Fruit fly (Drosophila melanogaster): Measurements from ENCODE around the gene CG2218.
A peak's percentile ranks its signal among the peaks of the same experiment; 100 is the strongest.

Gene CG2218

DNA sequence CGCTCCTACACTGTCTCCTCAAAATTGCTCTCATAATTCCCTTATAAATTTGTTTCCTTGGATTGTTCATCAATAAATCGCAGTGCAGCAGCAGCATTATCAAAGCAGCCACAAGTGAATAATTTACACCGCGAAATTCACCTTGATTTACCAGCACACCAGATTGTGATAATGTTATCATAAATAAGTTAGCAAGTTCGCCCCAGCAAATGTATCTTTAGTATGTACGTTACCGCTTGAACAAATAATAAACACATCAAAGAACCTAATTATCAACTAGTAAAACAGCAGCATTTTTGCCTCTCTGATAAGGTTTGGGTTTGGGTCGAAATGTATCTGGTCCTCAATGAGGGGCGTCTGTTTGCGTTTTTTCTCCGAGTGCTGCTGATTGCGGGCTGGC is 37.8 kb downstream of the CG2218 start:
- TF ChIP-seq CG1620 (GFP tag; optimal IDR thresholded peaks at IDR 0.05) (no peak), kay (GFP tag; ENCODE audit: borderline replicate concordance) (peak; percentile 15)

DNA sequence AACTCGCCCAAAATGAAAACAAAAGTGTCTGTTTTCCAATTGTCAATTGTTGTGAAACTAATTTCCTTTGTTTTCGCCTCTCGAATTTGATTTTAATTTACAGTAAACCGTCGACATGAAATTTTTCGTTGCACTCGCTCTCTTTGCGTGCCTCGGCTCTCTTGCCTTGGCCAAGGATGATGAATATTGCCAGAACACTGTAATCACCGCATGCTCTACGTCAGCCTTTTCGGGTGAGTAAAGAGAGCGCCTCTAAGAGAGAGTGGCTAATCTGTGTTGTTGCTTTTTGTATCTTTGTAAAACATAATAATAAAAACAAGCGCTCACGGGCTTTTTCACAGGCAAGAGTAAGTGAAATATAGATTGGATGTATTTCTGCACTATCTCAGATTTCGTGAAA is 39.0 kb downstream of the CG2218 start:
- TF ChIP-seq kay (GFP tag; ENCODE audit: borderline replicate concordance) (peak; percentile 39), Hr96 (GFP tag; optimal IDR thresholded peaks at IDR 0.05) (no peak), tj (GFP tag; optimal IDR thresholded peaks at IDR 0.05) (peak; percentile 23)

DNA sequence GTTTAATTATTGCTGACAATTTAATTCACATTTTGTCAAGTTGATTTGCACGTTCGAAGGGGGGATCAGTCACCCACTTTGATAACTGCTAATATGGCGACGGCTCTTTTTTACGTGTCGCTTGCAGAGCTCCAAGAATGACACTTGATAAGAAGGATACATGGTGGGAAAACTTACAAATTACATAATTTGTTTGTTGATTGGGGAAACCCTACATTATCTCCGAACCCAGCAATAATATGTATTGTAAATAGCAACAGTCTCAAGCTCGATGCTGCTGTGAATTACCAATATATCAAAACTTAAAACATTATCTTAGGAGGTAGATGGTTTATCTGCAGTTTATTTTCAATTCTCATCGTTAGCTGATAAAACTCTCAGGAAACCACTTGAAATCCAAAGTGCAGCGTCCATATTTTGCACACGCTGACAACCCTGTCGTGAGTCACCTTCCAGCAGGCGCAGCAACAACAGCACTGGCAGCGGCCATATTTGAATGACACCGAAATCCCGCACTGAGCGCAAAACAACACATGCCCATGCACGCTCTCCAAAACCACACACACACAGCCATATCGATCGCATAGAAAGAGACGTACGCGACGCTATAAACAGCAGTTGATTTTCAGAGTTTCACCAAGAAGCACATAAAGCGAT is 39.7 kb downstream of the CG2218 start:
- TF ChIP-seq CG12768 (GFP tag; optimal IDR thresholded peaks at IDR 0.05) (peak; percentile 94), CG7045 (GFP tag; optimal IDR thresholded peaks at IDR 0.05) (peak; percentile 97), Hr96 (GFP tag; optimal IDR thresholded peaks at IDR 0.05) (peak; percentile 94), Clk (GFP tag; optimal IDR thresholded peaks at IDR 0.05) (peak; percentile 95), cic (GFP tag; optimal IDR thresholded peaks at IDR 0.05) (peak; percentile 10), ovo (GFP tag; optimal IDR thresholded peaks at IDR 0.05) (peak; percentile 58), cnc (optimal IDR thresholded peaks at IDR 0.05) (peak in 1 of 2 experiments; percentile 11), CG14711 (tag; optimal IDR thresholded peaks at IDR 0.05) (peak; percentile 90), CG7101 (tag; optimal IDR thresholded peaks at IDR 0.05) (peak; percentile 90), tj (GFP tag; optimal IDR thresholded peaks at IDR 0.05) (peak; percentile 85), toe (GFP tag; optimal IDR thresholded peaks at IDR 0.05) (peak; percentile 96), Crg-1 (GFP tag; optimal IDR thresholded peaks at IDR 0.05) (peak; percentile 68), CG5204 (GFP tag; optimal IDR thresholded peaks at IDR 0.05) (peak; percentile 97), CG11617 (GFP tag; optimal IDR thresholded peaks at IDR 0.05) (peak; percentile 98), CG1620 (GFP tag; optimal IDR thresholded peaks at IDR 0.05) (peak; percentile 72), Mnt (GFP tag; optimal IDR thresholded peaks at IDR 0.05) (peak; percentile 65), pad (GFP tag; optimal IDR thresholded peaks at IDR 0.05) (peak; percentile 85), kay (GFP tag; ENCODE audit: borderline replicate concordance) (peak; percentile 99), CG33017 (tag; optimal IDR thresholded peaks at IDR 0.05) (peak; percentile 88), bab1 (GFP tag; optimal IDR thresholded peaks at IDR 0.05) (peak; percentile 84)

DNA sequence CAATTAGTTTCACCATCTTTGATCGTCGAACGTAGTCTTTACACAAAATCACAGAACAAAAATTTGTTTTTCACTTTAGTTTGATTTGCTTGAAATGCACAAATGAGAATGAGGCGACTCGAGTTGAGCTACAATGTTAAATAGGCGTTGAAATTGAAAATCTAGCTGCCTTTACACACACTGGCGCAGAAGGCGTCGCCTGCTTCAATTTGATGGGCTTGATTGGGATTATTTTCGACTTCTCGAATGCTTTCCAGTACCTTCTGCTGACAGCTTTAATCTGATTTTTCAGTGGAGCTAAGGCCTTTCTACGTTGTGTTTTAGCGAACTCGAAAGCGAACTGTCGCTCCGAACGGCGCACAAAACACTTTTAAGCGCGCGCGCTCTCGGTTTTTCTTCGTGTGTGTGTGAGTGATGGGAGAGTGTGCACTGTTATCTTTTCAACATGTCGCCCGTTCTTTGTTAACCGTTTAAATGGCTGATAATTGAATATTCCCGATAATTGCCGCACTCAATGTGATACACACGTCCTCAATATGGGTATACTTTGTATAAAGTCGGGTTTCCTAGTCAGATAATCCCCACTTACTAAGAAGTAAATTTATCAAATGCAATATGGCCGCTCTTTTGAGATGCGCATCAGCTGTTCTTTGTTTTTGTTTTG is 40.4 kb downstream of the CG2218 start, which contains the start of the genes Fer2LCH and Fer1HCH:
Fer2LCH (plus strand) TSS at position 290 of the 664 bp plus-strand sequence.
Fer1HCH (minus strand) TSS at position 664 of the 664 bp plus-strand sequence.
- TF ChIP-seq CG1620 (GFP tag; optimal IDR thresholded peaks at IDR 0.05) = no peak
- TF ChIP-seq Mnt (GFP tag; optimal IDR thresholded peaks at IDR 0.05) = peak; percentile 40
- TF ChIP-seq Crg-1 (GFP tag; optimal IDR thresholded peaks at IDR 0.05) = no peak
- no peak for TF ChIP-seq CG14711 (tag; optimal IDR thresholded peaks at IDR 0.05)
- TF ChIP-seq bab1 (GFP tag; optimal IDR thresholded peaks at IDR 0.05) = no peak
- no peak for TF ChIP-seq tj (GFP tag; optimal IDR thresholded peaks at IDR 0.05)
- TF ChIP-seq toe (GFP tag; optimal IDR thresholded peaks at IDR 0.05) = no peak
- peak; percentile 68 for TF ChIP-seq ovo (GFP tag; optimal IDR thresholded peaks at IDR 0.05)
- TF ChIP-seq CG33017 (tag; optimal IDR thresholded peaks at IDR 0.05) = no peak
- TF ChIP-seq CG12768 (GFP tag; optimal IDR thresholded peaks at IDR 0.05) = no peak
- TF ChIP-seq CG7101 (tag; optimal IDR thresholded peaks at IDR 0.05) = no peak

DNA sequence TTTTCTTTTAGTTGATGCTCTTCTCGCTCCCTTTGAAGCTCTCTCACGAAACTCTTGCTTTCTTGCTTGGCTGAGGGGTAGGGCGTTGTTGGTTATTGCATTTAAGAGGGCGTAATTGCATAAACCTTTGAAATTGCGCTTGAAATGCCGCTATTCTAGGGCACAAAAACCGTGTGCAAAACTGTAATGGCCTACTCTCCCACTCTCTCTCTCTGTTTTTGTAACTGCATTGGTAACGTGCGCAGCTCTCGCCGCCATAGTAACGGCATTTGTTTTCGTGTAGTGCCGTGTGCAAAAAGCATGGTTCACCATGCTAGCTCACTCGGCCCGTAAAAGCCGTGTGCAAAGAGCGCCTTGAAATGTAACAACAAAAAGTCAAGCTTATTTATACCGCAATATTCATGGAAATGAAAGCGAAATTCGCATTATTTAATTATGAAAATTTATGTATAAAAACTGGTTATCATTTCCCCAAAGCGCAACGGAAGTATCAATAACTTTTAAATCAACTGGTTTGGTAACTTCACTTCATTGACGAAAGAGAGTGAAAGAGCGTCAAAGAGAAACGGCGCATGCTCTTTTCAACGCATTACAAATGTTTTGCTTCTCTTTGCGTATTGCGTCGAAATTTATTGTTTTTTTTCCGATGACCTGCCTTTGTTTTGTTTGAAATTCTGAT is 41.2 kb downstream of the CG2218 start:
- TF ChIP-seq kay (GFP tag; ENCODE audit: borderline replicate concordance) (peak; percentile 56), ovo (GFP tag; optimal IDR thresholded peaks at IDR 0.05) (peak; percentile 100), Crg-1 (GFP tag; optimal IDR thresholded peaks at IDR 0.05) (no peak), CG5204 (GFP tag; optimal IDR thresholded peaks at IDR 0.05) (no peak), Clk (GFP tag; optimal IDR thresholded peaks at IDR 0.05) (no peak), CG1620 (GFP tag; optimal IDR thresholded peaks at IDR 0.05) (no peak), CG33017 (tag; optimal IDR thresholded peaks at IDR 0.05) (peak; percentile 44), CG7045 (GFP tag; optimal IDR thresholded peaks at IDR 0.05) (no peak), CG12768 (GFP tag; optimal IDR thresholded peaks at IDR 0.05) (peak; percentile 73), cnc (optimal IDR thresholded peaks at IDR 0.05) (no peak), tj (GFP tag; optimal IDR thresholded peaks at IDR 0.05) (no peak), pad (GFP tag; optimal IDR thresholded peaks at IDR 0.05) (peak; percentile 96), CG7101 (tag; optimal IDR thresholded peaks at IDR 0.05) (peak; percentile 6), bab1 (GFP tag; optimal IDR thresholded peaks at IDR 0.05) (peak; percentile 61), Hr96 (GFP tag; optimal IDR thresholded peaks at IDR 0.05) (no peak), CG14711 (tag; optimal IDR thresholded peaks at IDR 0.05) (peak; percentile 25), toe (GFP tag; optimal IDR thresholded peaks at IDR 0.05) (no peak), CG11617 (GFP tag; optimal IDR thresholded peaks at IDR 0.05) (peak; percentile 28), Mnt (GFP tag; optimal IDR thresholded peaks at IDR 0.05) (peak; percentile 91), cic (GFP tag; optimal IDR thresholded peaks at IDR 0.05) (peak; percentile 64)

DNA sequence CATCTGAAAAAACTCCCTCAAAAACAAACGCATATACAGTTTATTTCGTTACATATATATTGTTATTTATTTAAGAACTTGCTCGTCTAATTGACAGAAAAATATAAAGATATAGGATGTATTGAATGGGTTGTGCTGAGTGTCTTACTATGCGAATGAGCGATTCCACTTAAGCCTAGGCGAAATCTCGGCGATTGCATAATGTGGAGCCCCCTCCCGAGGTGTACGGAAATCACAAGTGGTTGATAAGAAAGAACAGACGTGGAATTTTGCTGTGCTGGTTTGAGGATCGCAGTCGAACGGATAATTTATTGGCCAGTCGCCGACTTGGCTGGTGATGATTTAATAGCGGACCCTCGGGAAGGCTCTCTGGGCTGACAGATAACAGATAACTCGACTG is 42.5 kb downstream of the CG2218 start:
- TF ChIP-seq cic (GFP tag; optimal IDR thresholded peaks at IDR 0.05) (peak; percentile 68), Crg-1 (GFP tag; optimal IDR thresholded peaks at IDR 0.05) (no peak), Mnt (GFP tag; optimal IDR thresholded peaks at IDR 0.05) (peak; percentile 6)
